Worm (Caenorhabditis elegans) whole organism, young adult: ENCODE measurements around the gene tyr-1.

Experiments
- F10E7.11 ChIP-seq: sonication (generic microtip); optimal IDR thresholded peaks from 2 replicates; lab custom pipeline; 2017; ENCODE audit warnings: mild to moderate bottlenecking, missing genetic modification characterization, moderate library complexity, missing compliant biosample characterization
- T07F8.4 ChIP-seq: sonication (generic microtip); optimal IDR thresholded peaks from 2 replicates; lab custom pipeline; 2016; ENCODE audit warnings: mild to moderate bottlenecking, missing genetic modification characterization, moderate library complexity, missing compliant biosample characterization
- Y95B8A.8 ChIP-seq: fragments of 200-800 bp; sonication (Bioruptor generic); IDR thresholded peaks from 2 replicates; pipeline ENCODE4 v1.3.6; 2022; ENCODE audit warnings: missing genetic modification reagents, missing genetic modification characterization, missing compliant biosample characterization
- ceh-100 ChIP-seq: fragments of 200-800 bp; sonication (Bioruptor generic); IDR thresholded peaks from 2 replicates; pipeline ENCODE4 v1.3.6; 2022; ENCODE audit warnings: missing genetic modification reagents, missing genetic modification characterization, missing compliant biosample characterization
- lin-26 ChIP-seq: fragments of 200-800 bp; sonication (Bioruptor generic); IDR thresholded peaks from 2 replicates; pipeline ENCODE4 v1.3.6; 2022; ENCODE audit warnings: missing genetic modification reagents, missing genetic modification characterization, missing compliant biosample characterization
- snpc-4 ChIP-seq, 5 experiments: fragments of 150-350 bp in 1 of 5; sonication (generic microtip) in 4 of 5; optimal IDR thresholded peaks; 2 replicates each; lab custom pipeline; 2014 to 2018; ENCODE audit warnings: missing genetic modification characterization in 5 of 5, missing biosample characterization in 3 of 5, antibody characterized with exemption in 2 of 5, mild to moderate bottlenecking in 2 of 5, missing compliant biosample characterization in 2 of 5, missing genotype in 2 of 5, moderate library complexity in 2 of 5, missing genetic modification reagents in 1 of 5

- TF ChIP-seq lin-26 (GFP tag; lab: Robert Waterston, UW) = no peak
- no peak for TF ChIP-seq F10E7.11 (tag; lab: Kevin White, UChicago)
- no peak for TF ChIP-seq Y95B8A.8 (GFP tag; lab: Robert Waterston, UW)
- no peak for TF ChIP-seq ceh-100 (GFP tag; lab: Robert Waterston, UW)
- TF ChIP-seq snpc-4 (GFP tag; optimal IDR thresholded peaks at IDR 0.05; lab: Kevin White, UChicago) = no peak
- TF ChIP-seq snpc-4 (tag; optimal IDR thresholded peaks at IDR 0.05; lab: Kevin White, UChicago) = no peak
- no peak for TF ChIP-seq T07F8.4 (tag; lab: Kevin White, UChicago)
Observed at ce11 chrIII:7882900-7883299, 9.3 kb downstream of the tyr-1 start, which contains the start of gene ZK688.9.
